Fruit fly (Drosophila melanogaster) S2 (cell line): ENCODE results near the gene Eig71Ei.

Experiments
- CG8478 ChIP-seq: fragments of >200 bp; optimal IDR thresholded peaks from 2 replicates; lab custom pipeline; 2018
- CTCF ChIP-seq, 2 experiments: fragments of >200 bp; optimal IDR thresholded peaks; 2 replicates each; lab custom pipeline; 2018

- TF ChIP-seq CTCF (optimal IDR thresholded peaks at IDR 0.05; lab: Kevin White, UChicago) (no peak), CG8478 (lab: Kevin White, UChicago) (no peak)
Measured at dm6 chr3L:15692388-15692787, 32.9 kb downstream of the Eig71Ei start.
